Worm (Caenorhabditis elegans) whole organism, L4 larva: Measurements from ENCODE around the gene C24H12.6.

ENCODE experiments used
- T20F7.1 ChIP-seq: fragments of 200-800 bp; sonication (Bioruptor generic); optimal IDR thresholded peaks from 2 replicates; lab custom pipeline; 2018; ENCODE audit warnings: mild to moderate bottlenecking, missing genetic modification characterization, missing compliant biosample characterization
- Y105C5A.15 ChIP-seq: fragments of 200-800 bp; sonication (Bioruptor generic); IDR thresholded peaks from 2 replicates; pipeline ENCODE4 v1.3.6; 2022; ENCODE audit warnings: missing genetic modification characterization, missing compliant biosample characterization
- ZK546.5 ChIP-seq, 2 experiments: sonication (generic microtip); optimal IDR thresholded peaks; 2 replicates each; lab custom pipeline; 2017; ENCODE audit warnings: missing biosample characterization in 2 of 2, missing genetic modification characterization in 2 of 2
- aha-1 ChIP-seq: fragments of 150-350 bp; peaks from one replicate; lab custom pipeline; 2014; ENCODE audit warnings: missing biosample characterization, missing genetic modification characterization
- ceh-82 ChIP-seq: sonication (generic microtip); optimal IDR thresholded peaks from 2 replicates; lab custom pipeline; 2017; ENCODE audit warnings: missing biosample characterization, missing genetic modification characterization
- fkh-10 ChIP-seq: fragments of 150-350 bp; optimal IDR thresholded peaks from 2 replicates; lab custom pipeline; 2014; ENCODE audit warnings: missing biosample characterization, missing genetic modification reagents, missing genetic modification characterization
- hlh-30 ChIP-seq: sonication (generic microtip); optimal IDR thresholded peaks from 2 replicates; lab custom pipeline; 2017; ENCODE audit warnings: antibody characterized with exemption, mild to moderate bottlenecking, missing genetic modification characterization, missing compliant biosample characterization; ENCODE audit not compliant: insufficient read depth
- jun-1 ChIP-seq: fragments of 150-350 bp; optimal IDR thresholded peaks from 2 replicates; lab custom pipeline; 2014; ENCODE audit warnings: missing biosample characterization, missing genetic modification reagents, missing genetic modification characterization
- nhr-11 ChIP-seq: fragments of 150-350 bp; optimal IDR thresholded peaks from 2 replicates; lab custom pipeline; 2014; ENCODE audit warnings: missing biosample characterization, missing genetic modification characterization
- nhr-76 ChIP-seq: fragments of 150-350 bp; optimal IDR thresholded peaks from 2 replicates; lab custom pipeline; 2014; ENCODE audit warnings: missing biosample characterization, missing genetic modification characterization
- unc-62 ChIP-seq, 3 experiments: fragments of 150-350 bp in 1 of 3; sonication (generic microtip); optimal IDR thresholded peaks in 2 of 3; peaks in 1 of 3; 1 replicate in 1 of 3; 2 replicates in 2 of 3; lab custom pipeline; 2014 to 2017; ENCODE audit warnings: missing biosample characterization in 3 of 3, missing genetic modification characterization in 3 of 3, missing genetic modification reagents in 3 of 3, missing genotype in 1 of 3
- zip-11 ChIP-seq: fragments of 200-800 bp; sonication (Bioruptor generic); IDR thresholded peaks from 2 replicates; pipeline ENCODE4 v1.3.6; 2022; ENCODE audit warnings: missing genetic modification characterization, missing compliant biosample characterization
- ztf-7 ChIP-seq: fragments of 150-350 bp; optimal IDR thresholded peaks from 2 replicates; lab custom pipeline; 2014; ENCODE audit warnings: missing biosample characterization, missing genetic modification characterization

DNA sequence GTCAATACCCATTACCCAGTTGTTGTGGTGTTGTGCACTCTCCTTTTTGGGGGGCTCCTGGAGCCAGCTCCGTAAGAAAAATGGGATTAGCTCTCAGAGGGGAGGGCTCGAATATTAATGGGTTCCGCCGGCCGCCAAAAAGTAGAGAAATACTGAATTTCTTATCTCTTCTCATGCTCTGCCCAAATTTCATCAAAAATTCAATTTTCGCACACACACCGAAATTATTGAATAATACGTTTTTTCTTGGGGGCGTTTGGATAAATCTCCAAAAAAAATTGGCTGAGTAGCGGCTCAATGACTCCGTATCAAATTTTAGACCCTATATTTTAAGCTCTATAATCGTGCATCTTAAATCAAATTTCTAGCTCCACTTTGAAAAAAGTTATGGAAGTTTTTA lies 18.5 kb downstream of the C24H12.6 start:
- no peak for TF ChIP-seq zip-11 (GFP tag; lab: Robert Waterston, UW)
- no peak for TF ChIP-seq Y105C5A.15 (GFP tag; lab: Robert Waterston, UW)
- TF ChIP-seq ceh-82 (tag; lab: Kevin White, UChicago), result no peak
- TF ChIP-seq nhr-76 (tag; lab: Kevin White, UChicago), result no peak
- peak; percentile 8 for TF ChIP-seq aha-1 (tag; lab: Kevin White, UChicago)
- no peak for TF ChIP-seq jun-1 (tag; lab: Kevin White, UChicago)
- no peak for TF ChIP-seq nhr-11 (tag; lab: Kevin White, UChicago)
- TF ChIP-seq hlh-30, result no peak
- TF ChIP-seq fkh-10, result no peak
- TF ChIP-seq ztf-7 (tag; lab: Kevin White, UChicago), result no peak
- no peak for TF ChIP-seq T20F7.1
- no peak for TF ChIP-seq ZK546.5 (tag; optimal IDR thresholded peaks at IDR 0.05; lab: Kevin White, UChicago)
- no peak for TF ChIP-seq unc-62 (GFP tag; optimal IDR thresholded peaks at IDR 0.05 in 1 of 2; lab: Kevin White, UChicago)
- TF ChIP-seq unc-62 (tag; optimal IDR thresholded peaks at IDR 0.05; lab: Kevin White, UChicago), result no peak
